Worm (Caenorhabditis elegans): Measurements from ENCODE around the gene col-141.

Gene col-141

DNA sequence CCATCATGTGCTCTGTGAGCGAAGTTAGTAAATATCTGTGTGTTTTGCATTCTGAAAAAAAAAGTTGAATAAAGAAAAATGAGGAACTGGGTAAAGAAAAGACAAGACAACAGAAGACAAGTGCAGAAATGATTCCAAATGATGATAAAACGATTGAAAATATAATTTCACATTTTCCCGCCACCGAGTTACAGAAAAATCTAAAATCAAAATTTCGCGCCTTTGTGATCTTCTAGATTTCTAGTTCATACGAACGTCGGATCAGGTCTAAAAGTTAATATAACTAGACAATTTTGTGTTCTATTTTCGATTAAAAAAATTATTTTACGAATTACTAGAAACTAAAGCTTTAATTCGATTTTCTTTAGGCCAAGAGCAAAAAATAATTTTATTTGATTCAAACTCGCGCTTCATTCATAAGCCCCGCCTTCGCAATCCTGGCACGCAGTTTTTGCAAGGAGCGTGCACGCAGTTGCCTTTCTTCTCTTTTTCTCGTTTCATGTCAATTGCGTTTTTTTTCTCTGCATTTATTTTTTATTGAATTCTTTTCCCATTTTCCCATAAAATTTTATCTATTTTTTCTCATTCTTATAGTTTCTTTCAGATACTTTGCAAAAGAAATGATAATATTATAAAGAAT, 44.5 kb upstream of the col-141 start, which contains the start of the genes spn-4 and spe-39 (continued):
- TF ChIP-seq egl-18 (GFP tag; IDR thresholded peaks at IDR 0.05): no peak
- TF ChIP-seq dpl-1 (GFP tag; optimal IDR thresholded peaks at IDR 0.05): peak; percentile 81
- TF ChIP-seq nhr-90 (tag; optimal IDR thresholded peaks at IDR 0.05): no peak
- no peak for TF ChIP-seq gei-17 (GFP tag; optimal IDR thresholded peaks at IDR 0.05)
- TF ChIP-seq Y53G8AR.9 (GFP tag; conservative IDR thresholded peaks at IDR 0.05): 0 out of 2 replicates have a peak, but pooled peaks have one; percentile 57
- TF ChIP-seq T07F8.4 (tag; optimal IDR thresholded peaks at IDR 0.05): no peak
- no peak for TF ChIP-seq ztf-22 (GFP tag; optimal IDR thresholded peaks at IDR 0.05)

ce11 chrV:6787906-6788430, 41.5 kb upstream of the col-141 start, which contains the start of gene ZC404.2:
TSS of gene ZC404.2 (plus strand) at chrV:6787952.
- TF ChIP-seq ekl-4 (GFP tag; IDR thresholded peaks at IDR 0.05) (0 out of 2 replicates have a peak, but pooled peaks have one; percentile 14), unc-62 (GFP tag; optimal IDR thresholded peaks at IDR 0.05) (no peak), nfya-2 (GFP tag; IDR thresholded peaks at IDR 0.05) (no peak), aptf-2 (GFP tag; conservative IDR thresholded peaks at IDR 0.05) (no peak), F57C9.4 (tag; optimal IDR thresholded peaks at IDR 0.05) (no peak), zim-3 (tag; optimal IDR thresholded peaks at IDR 0.05) (no peak), ztf-18 (tag; optimal IDR thresholded peaks at IDR 0.05) (no peak), lir-1 (GFP tag; conservative IDR thresholded peaks at IDR 0.05) (no peak), mel-28 (tag; optimal IDR thresholded peaks at IDR 0.05; ENCODE audit: borderline replicate concordance) (no peak), let-526 (GFP tag; IDR thresholded peaks at IDR 0.05) (no peak), fkh-3 (tag; optimal IDR thresholded peaks at IDR 0.05) (no peak), nhr-80 (tag; optimal IDR thresholded peaks at IDR 0.05) (no peak), ztf-6 (GFP tag; IDR thresholded peaks at IDR 0.05) (no peak), F33H1.4 (GFP tag; IDR thresholded peaks at IDR 0.05) (no peak), F52B5.7 (tag; optimal IDR thresholded peaks at IDR 0.05) (peak; percentile 36), hmg-1.2 (GFP tag; IDR thresholded peaks at IDR 0.05) (0 out of 2 replicates have a peak, but pooled peaks have one; percentile 13), Y53G8AR.9 (GFP tag; conservative IDR thresholded peaks at IDR 0.05) (0 out of 2 replicates have a peak, but pooled peaks have one; percentile 51), mcd-1 (GFP tag; IDR thresholded peaks at IDR 0.05) (peak; percentile 30; the same call in 1 of the 2 replicates), bed-1 (GFP tag; IDR thresholded peaks at IDR 0.05) (no peak), ztf-26 (tag; optimal IDR thresholded peaks at IDR 0.05) (no peak), rec-8 (tag; optimal IDR thresholded peaks at IDR 0.05) (no peak), lag-1 (GFP tag; IDR thresholded peaks at IDR 0.05) (no peak), sdz-38 (tag; optimal IDR thresholded peaks at IDR 0.05) (no peak), nfyb-1 (GFP tag; IDR thresholded peaks at IDR 0.05) (no peak), ceh-91 (GFP tag; IDR thresholded peaks at IDR 0.05) (peak; percentile 34; the same call in 1 of the 2 replicates), nhr-179 (tag; optimal IDR thresholded peaks at IDR 0.05) (no peak), cebp-1 (GFP tag; IDR thresholded peaks at IDR 0.05) (no peak), cebp-1 (tag; optimal IDR thresholded peaks at IDR 0.05) (peak; percentile 10)

DNA sequence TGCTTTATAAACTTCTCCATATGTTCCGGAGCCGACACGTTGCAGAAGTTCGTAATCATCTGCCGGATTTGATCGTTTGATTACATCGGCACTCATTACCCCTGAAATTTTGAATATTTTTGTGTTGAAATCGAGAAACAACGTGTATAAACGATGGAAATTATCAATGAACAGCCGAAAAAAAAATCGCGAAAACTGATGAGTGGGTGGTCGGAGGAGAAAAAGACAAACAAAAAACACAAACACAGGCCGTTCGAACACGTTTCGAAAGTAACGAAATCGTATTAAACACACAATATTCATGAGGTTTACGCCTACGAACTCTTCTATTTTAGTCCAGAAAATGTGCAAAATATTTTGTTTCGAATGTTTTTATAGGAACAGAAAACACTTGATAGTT, 36.9 kb upstream of the col-141 start, which contains the start of gene gck-2:
Gene gck-2, minus strand, starts transcription at position 101 of the 400 bp plus-strand sequence.
- TF ChIP-seq chd-7 (tag; optimal IDR thresholded peaks at IDR 0.05): no peak
- TF ChIP-seq let-526 (GFP tag; IDR thresholded peaks at IDR 0.05): no peak
- TF ChIP-seq nhr-80 (tag; optimal IDR thresholded peaks at IDR 0.05): no peak
- no peak for TF ChIP-seq snpc-3.4 (tag; optimal IDR thresholded peaks at IDR 0.05)
- TF ChIP-seq ztf-3 (GFP tag; optimal IDR thresholded peaks at IDR 0.05): no peak
- TF ChIP-seq nhr-179 (tag; optimal IDR thresholded peaks at IDR 0.05): no peak
- no peak for TF ChIP-seq cebp-1 (GFP tag; IDR thresholded peaks at IDR 0.05)
- TF ChIP-seq cebp-1 (tag; optimal IDR thresholded peaks at IDR 0.05): no peak
- TF ChIP-seq ama-1 (optimal IDR thresholded peaks at IDR 0.05): no peak
- no peak for TF ChIP-seq ama-1 (GFP tag; optimal IDR thresholded peaks at IDR 0.05)
- TF ChIP-seq F10E7.11 (tag; optimal IDR thresholded peaks at IDR 0.05): no peak
- no peak for TF ChIP-seq ceh-27 (GFP tag; optimal IDR thresholded peaks at IDR 0.05)
- TF ChIP-seq madf-3 (GFP tag; IDR thresholded peaks at IDR 0.05): no peak
- no peak for TF ChIP-seq nfya-2 (GFP tag; IDR thresholded peaks at IDR 0.05)
- TF ChIP-seq C06A6.2 (GFP tag; conservative IDR thresholded peaks at IDR 0.05): no peak
- no peak for TF ChIP-seq ztf-22 (GFP tag; optimal IDR thresholded peaks at IDR 0.05)
- TF ChIP-seq unc-62 (GFP tag; optimal IDR thresholded peaks at IDR 0.05): no peak
- TF ChIP-seq mxl-1 (tag; optimal IDR thresholded peaks at IDR 0.05): no peak
- no peak for TF ChIP-seq ceh-40 (GFP tag; IDR thresholded peaks at IDR 0.05)
- TF ChIP-seq madf-8 (GFP tag; conservative IDR thresholded peaks at IDR 0.05): no peak
- TF ChIP-seq fkh-3 (tag; optimal IDR thresholded peaks at IDR 0.05): no peak
